Fruit fly (Drosophila melanogaster) whole organism, pupa: Measurements from ENCODE around the gene wds.

Source experiments
- CG13204 ChIP-seq: fragments of 200-800 bp; sonication (Bioruptor generic); optimal IDR thresholded peaks from 2 replicates; lab custom pipeline; 2018; ENCODE audit warnings: missing biosample characterization, mild to moderate bottlenecking, missing genetic modification characterization, moderate library complexity
- CG14655 ChIP-seq: fragments of 200-800 bp; sonication (Bioruptor generic); optimal IDR thresholded peaks from 3 replicates; lab custom pipeline; 2017; ENCODE audit warnings: mild to moderate bottlenecking, missing biosample characterization, missing genetic modification reagents, missing genetic modification characterization
- CG15710 ChIP-seq: fragments of 200-800 bp; sonication (Bioruptor generic); optimal IDR thresholded peaks from 2 replicates; lab custom pipeline; 2018; ENCODE audit warnings: missing biosample characterization, mild to moderate bottlenecking, missing genetic modification characterization, moderate library complexity
- CG17806 ChIP-seq: fragments of 200-800 bp; sonication (Bioruptor generic); optimal IDR thresholded peaks from 2 replicates; lab custom pipeline; 2018; ENCODE audit warnings: missing biosample characterization, mild to moderate bottlenecking, missing genetic modification characterization, moderate library complexity
- CG32121 ChIP-seq: fragments of 200-800 bp; sonication (Bioruptor generic); IDR thresholded peaks from 2 replicates; pipeline ENCODE4 v1.3.6; 2022; ENCODE audit warnings: missing biosample characterization, missing genetic modification characterization
- CG8159 ChIP-seq: fragments of 200-800 bp; sonication (Bioruptor generic); optimal IDR thresholded peaks from 3 replicates; lab custom pipeline; 2018; ENCODE audit warnings: missing biosample characterization, mild to moderate bottlenecking, missing genetic modification characterization, moderate library complexity
- CG8301 ChIP-seq: fragments of 200-800 bp; sonication (Bioruptor generic); optimal IDR thresholded peaks from 2 replicates; lab custom pipeline; 2018; ENCODE audit warnings: missing biosample characterization, mild to moderate bottlenecking, missing genetic modification characterization
- CG9948 ChIP-seq: fragments of 200-800 bp; sonication (Bioruptor generic); optimal IDR thresholded peaks from 2 replicates; lab custom pipeline; 2018; ENCODE audit warnings: missing biosample characterization, mild to moderate bottlenecking, missing genetic modification characterization, moderate library complexity
- D1 ChIP-seq: fragments of 200-800 bp; sonication (Bioruptor generic); optimal IDR thresholded peaks from 2 replicates; lab custom pipeline; 2018; ENCODE audit warnings: missing biosample characterization, mild to moderate bottlenecking, missing genetic modification characterization, moderate library complexity
- Ets98B ChIP-seq: fragments of 200-800 bp; sonication (Bioruptor generic); IDR thresholded peaks from 2 replicates; pipeline ENCODE4 v1.3.6; 2022; ENCODE audit warnings: missing biosample characterization, missing genetic modification characterization
- Pif1A ChIP-seq: fragments of 200-800 bp; sonication (Bioruptor generic); optimal IDR thresholded peaks from 3 replicates; lab custom pipeline; 2016; ENCODE audit warnings: missing biosample characterization, missing genetic modification characterization
- Pif1B ChIP-seq: fragments of 200-800 bp; sonication (Bioruptor generic); optimal IDR thresholded peaks from 3 replicates; lab custom pipeline; 2016; ENCODE audit warnings: missing biosample characterization, missing genetic modification characterization
- fd96Ca ChIP-seq: fragments of 200-800 bp; sonication (Bioruptor generic); IDR thresholded peaks from 3 replicates; pipeline ENCODE4 v1.3.6; 2022; ENCODE audit warnings: missing biosample characterization, missing genetic modification characterization
- gl ChIP-seq: fragments of 200-800 bp; sonication (Bioruptor generic); optimal IDR thresholded peaks from 2 replicates; lab custom pipeline; 2018; ENCODE audit warnings: missing biosample characterization, mild to moderate bottlenecking, missing genetic modification characterization

dm6 chrX:2546260-2546659, 39.5 kb upstream of the wds start:
- no peak for TF ChIP-seq CG9948 (tag; lab: Kevin White, UChicago)
- TF ChIP-seq gl (tag; lab: Kevin White, UChicago), result no peak
- no peak for TF ChIP-seq fd96Ca (GFP tag; lab: Robert Waterston, UW)
- TF ChIP-seq Pif1B (GFP tag; lab: Kevin White, UChicago), result no peak
- TF ChIP-seq CG15710, result no peak
- no peak for TF ChIP-seq Pif1A (GFP tag; lab: Kevin White, UChicago)
- TF ChIP-seq CG14655 (GFP tag; lab: Kevin White, UChicago), result no peak
- TF ChIP-seq Ets98B, result no peak
- no peak for TF ChIP-seq CG13204 (GFP tag; lab: Kevin White, UChicago)
- no peak for TF ChIP-seq CG8301 (tag; lab: Kevin White, UChicago)
- TF ChIP-seq CG8159 (tag; lab: Kevin White, UChicago), result no peak
- no peak for TF ChIP-seq D1 (tag; lab: Kevin White, UChicago)
- TF ChIP-seq CG32121 (GFP tag; lab: Robert Waterston, UW), result no peak
- TF ChIP-seq CG17806 (tag; lab: Kevin White, UChicago), result no peak
